Fruit fly (Drosophila melanogaster) whole organism, embryonic: Measurements from ENCODE around the gene CG6790.

Experiments
- CG11093 ChIP-seq: fragments of 200-800 bp; sonication (Bioruptor generic); IDR thresholded peaks from 3 replicates; pipeline ENCODE4 v1.3.6; 2022; ENCODE audit warnings: missing biosample characterization, missing genetic modification characterization
- CG11504 ChIP-seq: fragments of 200-800 bp; sonication (Bioruptor generic); optimal IDR thresholded peaks from 3 replicates; lab custom pipeline; 2019; ENCODE audit warnings: missing biosample characterization, mild to moderate bottlenecking, missing genetic modification characterization, moderate library complexity
- CG12769 ChIP-seq: fragments of 200-800 bp; sonication (Bioruptor generic); optimal IDR thresholded peaks from 2 replicates; lab custom pipeline; 2019; ENCODE audit warnings: missing biosample characterization, mild to moderate bottlenecking, missing genetic modification characterization, moderate library complexity
- CG13424 ChIP-seq: fragments of 200-800 bp; sonication (Bioruptor generic); optimal IDR thresholded peaks from 2 replicates; lab custom pipeline; 2019; ENCODE audit warnings: missing biosample characterization, mild to moderate bottlenecking, missing genetic modification characterization, moderate library complexity
- CG15269 ChIP-seq: fragments of 200-800 bp; sonication (Bioruptor generic); optimal IDR thresholded peaks from 2 replicates; lab custom pipeline; 2018; ENCODE audit warnings: missing biosample characterization, mild to moderate bottlenecking, missing genetic modification characterization, moderate library complexity
- CG18764 ChIP-seq: fragments of 200-800 bp; sonication (Bioruptor generic); optimal IDR thresholded peaks from 3 replicates; lab custom pipeline; 2016; ENCODE audit warnings: missing biosample characterization, missing genetic modification characterization
- CG2129 ChIP-seq: fragments of 200-800 bp; sonication (Bioruptor generic); IDR thresholded peaks from 2 replicates; pipeline ENCODE4 v1.3.6; 2022; ENCODE audit warnings: missing biosample characterization, missing genetic modification characterization; ENCODE audit not compliant: partially characterized antibody
- CG31224 ChIP-seq: fragments of 200-800 bp; sonication (Bioruptor generic); IDR thresholded peaks from 2 replicates; pipeline ENCODE4 v1.3.6; 2022; ENCODE audit warnings: missing biosample characterization, missing genetic modification characterization
- CG7839 ChIP-seq: fragments of 200-800 bp; sonication (Bioruptor generic); optimal IDR thresholded peaks from 3 replicates; lab custom pipeline; 2018; ENCODE audit warnings: missing biosample characterization, mild to moderate bottlenecking, missing genetic modification characterization, moderate library complexity
- CG7963 ChIP-seq: fragments of 200-800 bp; sonication (Bioruptor generic); IDR thresholded peaks from 3 replicates; pipeline ENCODE4 v1.3.6; 2022; ENCODE audit warnings: missing biosample characterization, missing genetic modification characterization; ENCODE audit not compliant: partially characterized antibody
- CG8388 ChIP-seq: fragments of 200-800 bp; sonication (Bioruptor generic); optimal IDR thresholded peaks from 2 replicates; lab custom pipeline; 2019; ENCODE audit warnings: missing biosample characterization, mild to moderate bottlenecking, missing genetic modification characterization, moderate library complexity
- E2f2 ChIP-seq: fragments of 200-800 bp; sonication (Bioruptor generic); IDR thresholded peaks from 2 replicates; pipeline ENCODE4 v1.3.6; 2022; ENCODE audit warnings: missing biosample characterization, missing genetic modification characterization
- Eip74EF ChIP-seq, 2 experiments: fragments of 200-800 bp in 1 of 2; fragments of >200 bp in 1 of 2; sonication (Bioruptor generic) in 1 of 2; optimal IDR thresholded peaks; 2 replicates each; lab custom pipeline; 2017 to 2019; ENCODE audit warnings: missing biosample characterization in 2 of 2, missing genetic modification characterization in 2 of 2, mild to moderate bottlenecking in 1 of 2, moderate library complexity in 1 of 2
- Elba2 ChIP-seq: fragments of 200-800 bp; sonication (Bioruptor generic); optimal IDR thresholded peaks from 3 replicates; lab custom pipeline; 2016; ENCODE audit warnings: missing biosample characterization, missing genetic modification characterization
- Fer2 ChIP-seq: fragments of 200-800 bp; sonication (Bioruptor generic); optimal IDR thresholded peaks from 2 replicates; lab custom pipeline; 2018; ENCODE audit warnings: missing biosample characterization, mild to moderate bottlenecking, missing genetic modification characterization, moderate library complexity
- Gug ChIP-seq: fragments of 200-800 bp; sonication (Bioruptor generic); IDR thresholded peaks from 4 replicates; pipeline ENCODE4 v1.3.6; 2022; ENCODE audit warnings: missing biosample characterization, missing genetic modification characterization
- H15 ChIP-seq: fragments of 200-800 bp; sonication (Bioruptor generic); IDR thresholded peaks from 3 replicates; pipeline ENCODE4 v1.3.6; 2022; ENCODE audit warnings: missing biosample characterization, missing genetic modification characterization
- HLHmδ ChIP-seq: fragments of 200-800 bp; sonication (Bioruptor generic); optimal IDR thresholded peaks from 2 replicates; lab custom pipeline; 2018; ENCODE audit warnings: missing biosample characterization, mild to moderate bottlenecking, missing genetic modification characterization, moderate library complexity
- Jarid2 ChIP-seq: fragments of 200-800 bp; sonication (Bioruptor generic); optimal IDR thresholded peaks from 3 replicates; lab custom pipeline; 2017; ENCODE audit warnings: mild to moderate bottlenecking, missing biosample characterization, missing genetic modification reagents, missing genetic modification characterization
- Lim3 ChIP-seq: fragments of 200-800 bp; sonication (Bioruptor generic); IDR thresholded peaks from 2 replicates; pipeline ENCODE4 v1.3.6; 2022; ENCODE audit warnings: missing biosample characterization, missing genetic modification characterization
- Mrtf ChIP-seq: fragments of 200-800 bp; sonication (Bioruptor generic); IDR thresholded peaks from 3 replicates; pipeline ENCODE4 v1.3.6; 2022; ENCODE audit warnings: missing biosample characterization, missing genetic modification characterization
- NC2α ChIP-seq: fragments of 200-800 bp; sonication (Bioruptor generic); optimal IDR thresholded peaks from 2 replicates; lab custom pipeline; 2016; ENCODE audit warnings: missing biosample characterization, missing genetic modification characterization
- Oli ChIP-seq: fragments of 200-800 bp; sonication (Bioruptor generic); optimal IDR thresholded peaks from 2 replicates; lab custom pipeline; 2018; ENCODE audit warnings: missing biosample characterization, mild to moderate bottlenecking, missing genetic modification characterization, moderate library complexity
- Pdp1 ChIP-seq, 2 experiments: fragments of 200-800 bp; sonication (Bioruptor generic); optimal IDR thresholded peaks; 3 replicates each; lab custom pipeline; 2016; ENCODE audit warnings: missing biosample characterization in 2 of 2, missing genetic modification characterization in 2 of 2, mild to moderate bottlenecking in 1 of 2, moderate library complexity in 1 of 2
- Taf1 ChIP-seq: fragments of 200-800 bp; sonication (Bioruptor generic); IDR thresholded peaks from 2 replicates; pipeline ENCODE4 v1.3.6; 2022; ENCODE audit warnings: missing biosample characterization, missing genetic modification characterization
- Tbp ChIP-seq: fragments of >200 bp; optimal IDR thresholded peaks from 2 replicates; lab custom pipeline; 2018; ENCODE audit warnings: missing biosample characterization, missing genetic modification characterization
- YL-1 ChIP-seq: fragments of 200-800 bp; sonication (Bioruptor generic); optimal IDR thresholded peaks from 3 replicates; lab custom pipeline; 2017; ENCODE audit warnings: missing biosample characterization, mild to moderate bottlenecking, missing genetic modification characterization
- ash1 ChIP-seq: fragments of 200-800 bp; sonication (Bioruptor generic); optimal IDR thresholded peaks from 2 replicates; lab custom pipeline; 2018; ENCODE audit warnings: missing biosample characterization, mild to moderate bottlenecking, missing genetic modification characterization
- bowl ChIP-seq: fragments of 200-800 bp; sonication (Bioruptor generic); IDR thresholded peaks from 2 replicates; pipeline ENCODE4 v1.3.6; 2022; ENCODE audit warnings: missing biosample characterization, missing genetic modification characterization
- br ChIP-seq: fragments of >200 bp; optimal IDR thresholded peaks from 2 replicates; lab custom pipeline; 2017
- chn ChIP-seq: fragments of 200-800 bp; sonication (Bioruptor generic); optimal IDR thresholded peaks from 2 replicates; lab custom pipeline; 2016; ENCODE audit warnings: missing biosample characterization, missing genetic modification characterization
- disco-r ChIP-seq: fragments of 200-800 bp; sonication (Bioruptor generic); optimal IDR thresholded peaks from 2 replicates; lab custom pipeline; 2016; ENCODE audit warnings: missing biosample characterization, missing genetic modification characterization
- dm ChIP-seq: fragments of 200-800 bp; sonication (Bioruptor generic); optimal IDR thresholded peaks from 3 replicates; lab custom pipeline; 2016; ENCODE audit warnings: missing biosample characterization, missing genetic modification characterization
- dmrt11E ChIP-seq: fragments of 200-800 bp; sonication (Bioruptor generic); optimal IDR thresholded peaks from 3 replicates; lab custom pipeline; 2018; ENCODE audit warnings: missing biosample characterization, mild to moderate bottlenecking, missing genetic modification characterization, moderate library complexity
- dmrt99B ChIP-seq: fragments of 200-800 bp; sonication (Bioruptor generic); optimal IDR thresholded peaks from 2 replicates; lab custom pipeline; 2018; ENCODE audit warnings: missing biosample characterization, mild to moderate bottlenecking, missing genetic modification characterization, moderate library complexity
- ewg ChIP-seq: fragments of 200-800 bp; sonication (Bioruptor generic); optimal IDR thresholded peaks from 3 replicates; lab custom pipeline; 2017; ENCODE audit warnings: mild to moderate bottlenecking, missing biosample characterization, missing genetic modification reagents, missing genetic modification characterization
- fu2 ChIP-seq: fragments of 200-800 bp; sonication (Bioruptor generic); optimal IDR thresholded peaks from 2 replicates; lab custom pipeline; 2016; ENCODE audit warnings: missing biosample characterization, missing genetic modification characterization
- gce ChIP-seq: fragments of 200-800 bp; sonication (Bioruptor generic); IDR thresholded peaks from 3 replicates; pipeline ENCODE4 v1.3.6; 2022; ENCODE audit warnings: missing biosample characterization, missing genetic modification characterization
- gro ChIP-seq: fragments of 200-800 bp; sonication (Bioruptor generic); optimal IDR thresholded peaks from 2 replicates; lab custom pipeline; 2016; ENCODE audit warnings: missing biosample characterization, missing genetic modification characterization
- inv ChIP-seq: fragments of 200-800 bp; sonication (Bioruptor generic); IDR thresholded peaks from 2 replicates; pipeline ENCODE4 v1.3.6; 2022; ENCODE audit warnings: missing biosample characterization, missing genetic modification characterization; ENCODE audit not compliant: partially characterized antibody
- jumu ChIP-seq: fragments of 200-800 bp; sonication (Bioruptor generic); optimal IDR thresholded peaks from 3 replicates; lab custom pipeline; 2016; ENCODE audit warnings: missing biosample characterization, missing genetic modification characterization
- lmd ChIP-seq: fragments of 200-800 bp; sonication (Bioruptor generic); IDR thresholded peaks from 2 replicates; pipeline ENCODE4 v1.3.6; 2022; ENCODE audit warnings: missing biosample characterization, missing genetic modification characterization
- maf-S ChIP-seq: fragments of 200-800 bp; sonication (Bioruptor generic); optimal IDR thresholded peaks from 2 replicates; lab custom pipeline; 2016; ENCODE audit warnings: missing biosample characterization, missing genetic modification characterization
- org-1 ChIP-seq: fragments of 200-800 bp; sonication (Bioruptor generic); optimal IDR thresholded peaks from 2 replicates; lab custom pipeline; 2017; ENCODE audit warnings: missing biosample characterization, missing genetic modification characterization
- pb ChIP-seq: fragments of 200-800 bp; sonication (Bioruptor generic); optimal IDR thresholded peaks from 3 replicates; lab custom pipeline; 2016; ENCODE audit warnings: missing biosample characterization, missing genetic modification characterization
- pnt ChIP-seq: fragments of 200-800 bp; sonication (Bioruptor generic); optimal IDR thresholded peaks from 3 replicates; lab custom pipeline; 2016; ENCODE audit warnings: missing biosample characterization, missing genetic modification characterization
- pzg ChIP-seq: fragments of 200-800 bp; sonication (Bioruptor generic); optimal IDR thresholded peaks from 3 replicates; lab custom pipeline; 2018; ENCODE audit warnings: missing biosample characterization, mild to moderate bottlenecking, missing genetic modification characterization, moderate library complexity
- sens ChIP-seq: fragments of 200-800 bp; sonication (Bioruptor generic); peaks from one replicate; lab custom pipeline; 2016; ENCODE audit warnings: missing biosample characterization, missing genetic modification characterization
- stwl ChIP-seq: fragments of 200-800 bp; sonication (Bioruptor generic); optimal IDR thresholded peaks from 3 replicates; lab custom pipeline; 2018; ENCODE audit warnings: missing biosample characterization, mild to moderate bottlenecking, missing genetic modification characterization, moderate library complexity
- toy ChIP-seq: fragments of 200-800 bp; sonication (Bioruptor generic); IDR thresholded peaks from 2 replicates; pipeline ENCODE4 v1.3.6; 2022; ENCODE audit warnings: missing biosample characterization, missing genetic modification characterization
- trh ChIP-seq: fragments of 200-800 bp; sonication (Bioruptor generic); optimal IDR thresholded peaks from 2 replicates; lab custom pipeline; 2016; ENCODE audit warnings: missing biosample characterization, missing genetic modification characterization
- zfh2 ChIP-seq: fragments of 200-800 bp; sonication (Bioruptor generic); optimal IDR thresholded peaks from 2 replicates; lab custom pipeline; 2016; ENCODE audit warnings: missing biosample characterization, missing genetic modification characterization

CG6790 gene

DNA sequence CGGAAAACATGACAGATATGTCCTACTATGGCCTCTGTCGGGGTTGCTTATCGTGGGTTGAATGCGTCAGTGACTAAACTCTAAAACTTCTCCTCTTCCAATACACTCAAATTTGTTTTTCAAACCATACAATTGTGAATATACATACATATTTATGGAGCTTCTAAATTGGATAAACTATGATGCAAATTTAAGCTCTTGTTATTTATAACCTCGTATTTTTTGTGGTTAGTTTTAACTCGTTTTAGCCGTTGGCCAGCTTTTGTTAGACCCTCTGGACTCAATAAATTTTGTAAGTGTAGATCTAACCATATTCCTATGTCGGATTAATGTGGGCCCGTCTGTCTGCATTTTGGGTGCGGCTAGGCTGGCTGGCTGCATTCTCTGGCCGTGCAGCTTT, 38.8 kb upstream of the CG6790 start (continued):
- TF ChIP-seq NC2α (GFP tag; lab: Kevin White, UChicago) = no peak
- TF ChIP-seq dm (GFP tag; lab: Kevin White, UChicago) = no peak
- TF ChIP-seq chn (GFP tag; lab: Kevin White, UChicago) = no peak
- no peak for TF ChIP-seq CG2129 (GFP tag; lab: Robert Waterston, UW)
- TF ChIP-seq YL-1 (GFP tag; lab: Kevin White, UChicago) = no peak
- no peak for TF ChIP-seq br (lab: Kevin White, UChicago)
- peak; percentile 85 for TF ChIP-seq dmrt11E (tag; lab: Kevin White, UChicago)
- no peak for TF ChIP-seq pzg
- TF ChIP-seq inv = no peak
- TF ChIP-seq gce = no peak
- peak in 1 of 2 experiments; percentile 8 for TF ChIP-seq Eip74EF (GFP tag; optimal IDR thresholded peaks at IDR 0.05; lab: Kevin White, UChicago)
- no peak for TF ChIP-seq Taf1 (GFP tag; lab: Robert Waterston, UW)
- TF ChIP-seq maf-S (GFP tag; lab: Kevin White, UChicago) = no peak
- no peak for TF ChIP-seq gro (GFP tag; lab: Kevin White, UChicago)
- peak; percentile 35 for TF ChIP-seq CG13424 (tag; lab: Kevin White, UChicago)
- no peak for TF ChIP-seq Gug (GFP tag; lab: Robert Waterston, UW)
- no peak for TF ChIP-seq trh (GFP tag; lab: Kevin White, UChicago)
- TF ChIP-seq lmd (GFP tag; lab: Robert Waterston, UW) = no peak
- no peak for TF ChIP-seq Tbp (GFP tag; lab: Kevin White, UChicago)
- no peak; the same call in 1 of the 2 replicates for TF ChIP-seq E2f2 (GFP tag; lab: Robert Waterston, UW)
- no peak for TF ChIP-seq CG11093
- TF ChIP-seq toy (GFP tag; lab: Robert Waterston, UW) = no peak
- no peak for TF ChIP-seq fu2 (GFP tag; lab: Kevin White, UChicago)
- TF ChIP-seq CG7839 (tag; lab: Kevin White, UChicago) = peak; percentile 55
- no peak for TF ChIP-seq H15 (GFP tag; lab: Robert Waterston, UW)
- TF ChIP-seq disco-r (GFP tag; lab: Kevin White, UChicago) = no peak
- no peak for TF ChIP-seq CG31224 (GFP tag; lab: Robert Waterston, UW)
- TF ChIP-seq stwl (tag; lab: Kevin White, UChicago) = peak; percentile 3
- no peak for TF ChIP-seq CG18764 (GFP tag; lab: Kevin White, UChicago)
- TF ChIP-seq CG12769 (tag; lab: Kevin White, UChicago) = no peak
- no peak for TF ChIP-seq bowl
- TF ChIP-seq pb (GFP tag; lab: Kevin White, UChicago) = no peak
- peak; percentile 28 for TF ChIP-seq pnt (GFP tag; lab: Kevin White, UChicago)
- TF ChIP-seq jumu = peak; percentile 10
- TF ChIP-seq CG8388 (GFP tag; lab: Kevin White, UChicago) = peak; percentile 55
- TF ChIP-seq CG11504 = peak; percentile 53
- no peak for TF ChIP-seq Lim3 (GFP tag; lab: Robert Waterston, UW)
- TF ChIP-seq Elba2 = no peak
- no peak for TF ChIP-seq Mrtf (GFP tag; lab: Robert Waterston, UW)
- peak; percentile 36 for TF ChIP-seq dmrt99B (tag; lab: Kevin White, UChicago)
- TF ChIP-seq ash1 = no peak
- no peak for TF ChIP-seq zfh2 (GFP tag; lab: Kevin White, UChicago)
- TF ChIP-seq Fer2 (tag; lab: Kevin White, UChicago) = no peak
- TF ChIP-seq ewg (GFP tag; lab: Kevin White, UChicago) = no peak
- no peak for TF ChIP-seq CG15269 (tag; lab: Kevin White, UChicago)
- no peak for TF ChIP-seq HLHmδ
- TF ChIP-seq Jarid2 = no peak
- TF ChIP-seq sens = peak; percentile 88
- peak; percentile 26 for TF ChIP-seq Oli (tag; lab: Kevin White, UChicago)
- peak in 1 of 2 experiments; percentile 12 for TF ChIP-seq Pdp1 (GFP tag; optimal IDR thresholded peaks at IDR 0.05; lab: Kevin White, UChicago)
- TF ChIP-seq CG7963 (GFP tag; lab: Robert Waterston, UW) = no peak
- TF ChIP-seq org-1 (GFP tag; lab: Kevin White, UChicago) = no peak
